Fruit fly (Drosophila melanogaster): ENCODE results near the gene Kah.

- TF ChIP-seq CTCF (optimal IDR thresholded peaks at IDR 0.05) = no peak
- no peak for TF ChIP-seq CG8478 (optimal IDR thresholded peaks at IDR 0.05)
Observed at dm6 chr3L:616099-616481, 27.0 kb upstream of the Kah start.

Data from S2 (cell line).